Worm (Caenorhabditis elegans) whole organism, L1 larva: ENCODE measurements around the gene F27D9.7.
"Not testable (repeated sequence)": the region's sequence is repeated elsewhere in the genome, so short reads cannot be mapped to it uniquely, and the experiment has no call there.

Source experiments
- C04F5.9 ChIP-seq: sonication (generic microtip); optimal IDR thresholded peaks from 2 replicates; lab custom pipeline; 2016; ENCODE audit warnings: missing genetic modification characterization, missing compliant biosample characterization
- C16A3.4 ChIP-seq: fragments of 150-350 bp; optimal IDR thresholded peaks from 2 replicates; lab custom pipeline; 2014; ENCODE audit warnings: missing biosample characterization, missing genetic modification characterization
- F16B12.6 ChIP-seq: fragments of 150-350 bp; optimal IDR thresholded peaks from 2 replicates; lab custom pipeline; 2014; ENCODE audit warnings: missing biosample characterization, missing genetic modification characterization
- Y116A8C.19 ChIP-seq: sonication (generic microtip); optimal IDR thresholded peaks from 2 replicates; lab custom pipeline; 2016; ENCODE audit warnings: missing compliant biosample characterization, missing genetic modification characterization, borderline replicate concordance
- alr-1 ChIP-seq: fragments of 200-800 bp; sonication (Bioruptor generic); optimal IDR thresholded peaks from 2 replicates; lab custom pipeline; 2018; ENCODE audit warnings: borderline replicate concordance, mild to moderate bottlenecking, missing genetic modification characterization, missing compliant biosample characterization
- ama-1 ChIP-seq: fragments of 150-350 bp; optimal IDR thresholded peaks from 2 replicates; lab custom pipeline; 2014
- blmp-1 ChIP-seq: fragments of 150-350 bp; optimal IDR thresholded peaks from 2 replicates; lab custom pipeline; 2014; ENCODE audit warnings: missing biosample characterization, missing genetic modification characterization
- ceh-63 ChIP-seq: fragments of 200-800 bp; sonication (Bioruptor generic); optimal IDR thresholded peaks from 2 replicates; lab custom pipeline; 2018; ENCODE audit warnings: mild to moderate bottlenecking, missing genetic modification characterization, missing compliant biosample characterization
- ceh-88 ChIP-seq: fragments of 200-800 bp; sonication (Bioruptor generic); IDR thresholded peaks from 2 replicates; pipeline ENCODE4 v1.3.6; 2022; ENCODE audit warnings: missing genetic modification characterization, missing compliant biosample characterization
- ceh-90 ChIP-seq: sonication (generic microtip); optimal IDR thresholded peaks from 2 replicates; lab custom pipeline; 2016; ENCODE audit warnings: missing genetic modification characterization, missing compliant biosample characterization
- dpl-1 ChIP-seq, 3 experiments: fragments of 150-350 bp in 2 of 3; sonication (generic microtip) in 1 of 3; optimal IDR thresholded peaks; 2 replicates each; lab custom pipeline; 2014 to 2017; ENCODE audit warnings: missing biosample characterization in 3 of 3, missing genetic modification characterization in 3 of 3, missing genetic modification reagents in 3 of 3
- dsc-1 ChIP-seq: sonication (generic microtip); optimal IDR thresholded peaks from 2 replicates; lab custom pipeline; 2016; ENCODE audit warnings: mild to moderate bottlenecking, missing genetic modification characterization, missing compliant biosample characterization
- elt-2 ChIP-seq: sonication (generic microtip); optimal IDR thresholded peaks from 2 replicates; lab custom pipeline; 2016; ENCODE audit warnings: missing genetic modification characterization, mild to moderate bottlenecking, inconsistent platforms, missing compliant biosample characterization, missing genetic modification reagents
- elt-3 ChIP-seq, 6 experiments: fragments of 150-350 bp in 1 of 6; sonication (generic microtip); optimal IDR thresholded peaks; 2 replicates each; lab custom pipeline; 2017 to 2018; ENCODE audit warnings: missing biosample characterization in 6 of 6, missing genetic modification characterization in 6 of 6, inconsistent platforms in 1 of 6
- ets-5 ChIP-seq: fragments of 200-800 bp; sonication (Bioruptor generic); IDR thresholded peaks from 2 replicates; pipeline ENCODE4 v1.3.6; 2022; ENCODE audit warnings: missing genetic modification characterization, missing compliant biosample characterization
- fkh-8 ChIP-seq: sonication (generic microtip); optimal IDR thresholded peaks from 2 replicates; lab custom pipeline; 2016; ENCODE audit warnings: mild to moderate bottlenecking, missing genetic modification characterization, missing compliant biosample characterization
- hpl-2 ChIP-seq: fragments of 150-350 bp; optimal IDR thresholded peaks from 2 replicates; lab custom pipeline; 2014; ENCODE audit warnings: missing biosample characterization, missing genetic modification reagents, missing genetic modification characterization
- lin-13 ChIP-seq: fragments of 150-350 bp; optimal IDR thresholded peaks from 2 replicates; lab custom pipeline; 2014; ENCODE audit warnings: missing biosample characterization, missing genetic modification reagents, missing genetic modification characterization
- lin-14 ChIP-seq: fragments of 200-800 bp; sonication (Bioruptor generic); optimal IDR thresholded peaks from 2 replicates; lab custom pipeline; 2018; ENCODE audit warnings: mild to moderate bottlenecking, missing genetic modification characterization, moderate library complexity, missing compliant biosample characterization
- lin-35 ChIP-seq, 2 experiments: fragments of 150-350 bp; optimal IDR thresholded peaks; 2 replicates each; lab custom pipeline; 2014; ENCODE audit warnings: missing biosample characterization in 2 of 2, missing genetic modification characterization in 2 of 2, missing genetic modification reagents in 2 of 2
- mep-1 ChIP-seq: fragments of 150-350 bp; optimal IDR thresholded peaks from 2 replicates; lab custom pipeline; 2014; ENCODE audit warnings: missing biosample characterization, missing genetic modification characterization
- nhr-12 ChIP-seq: sonication (generic microtip); optimal IDR thresholded peaks from 2 replicates; lab custom pipeline; 2017; ENCODE audit warnings: missing biosample characterization, missing genetic modification characterization
- nhr-237 ChIP-seq: fragments of 150-350 bp; optimal IDR thresholded peaks from 2 replicates; lab custom pipeline; 2014; ENCODE audit warnings: missing biosample characterization, missing genetic modification characterization
- nhr-28 ChIP-seq: fragments of 150-350 bp; optimal IDR thresholded peaks from 2 replicates; lab custom pipeline; 2014; ENCODE audit warnings: missing biosample characterization, missing genetic modification characterization
- nhr-47 ChIP-seq: sonication (generic microtip); optimal IDR thresholded peaks from 2 replicates; lab custom pipeline; 2016; ENCODE audit warnings: mild to moderate bottlenecking, missing genetic modification characterization, moderate library complexity, missing compliant biosample characterization
- nhr-71 ChIP-seq: sonication (generic microtip); optimal IDR thresholded peaks from 2 replicates; lab custom pipeline; 2016; ENCODE audit warnings: mild to moderate bottlenecking, missing genetic modification characterization, moderate library complexity, missing compliant biosample characterization
- nhr-77 ChIP-seq: fragments of 150-350 bp; optimal IDR thresholded peaks from 2 replicates; lab custom pipeline; 2014; ENCODE audit warnings: missing biosample characterization, missing genetic modification characterization
- nhr-85 ChIP-seq: sonication (generic microtip); peaks from one replicate; lab custom pipeline; 2016; ENCODE audit warnings: missing genetic modification characterization, inconsistent platforms, missing compliant biosample characterization
- nhr-90 ChIP-seq: sonication (generic microtip); optimal IDR thresholded peaks from 2 replicates; lab custom pipeline; 2016; ENCODE audit warnings: mild to moderate bottlenecking, missing genetic modification characterization, missing compliant biosample characterization; ENCODE audit not compliant: poor library complexity
- pag-3 ChIP-seq: sonication (generic microtip); optimal IDR thresholded peaks from 2 replicates; lab custom pipeline; 2017; ENCODE audit warnings: missing genetic modification characterization, mild to moderate bottlenecking, missing compliant biosample characterization, antibody characterized with exemption, borderline replicate concordance; ENCODE audit not compliant: insufficient read depth
- rnt-1 ChIP-seq: sonication (generic microtip); optimal IDR thresholded peaks from 2 replicates; lab custom pipeline; 2016; ENCODE audit warnings: mild to moderate bottlenecking, missing genetic modification characterization, moderate library complexity, missing compliant biosample characterization
- snpc-4 ChIP-seq: fragments of 150-350 bp; optimal IDR thresholded peaks from 2 replicates; lab custom pipeline; 2014; ENCODE audit warnings: missing biosample characterization, missing genetic modification characterization
- snu-23 ChIP-seq: sonication (generic microtip); optimal IDR thresholded peaks from 2 replicates; lab custom pipeline; 2016; ENCODE audit warnings: missing genetic modification characterization, missing compliant biosample characterization
- swsn-7 ChIP-seq: sonication (generic microtip); optimal IDR thresholded peaks from 2 replicates; lab custom pipeline; 2016; ENCODE audit warnings: missing genetic modification characterization, missing compliant biosample characterization
- unc-30 ChIP-seq: sonication (generic microtip); optimal IDR thresholded peaks from 2 replicates; lab custom pipeline; 2017; ENCODE audit warnings: missing biosample characterization, missing genetic modification characterization
- unc-62 ChIP-seq: fragments of 150-350 bp; optimal IDR thresholded peaks from 2 replicates; lab custom pipeline; 2014; ENCODE audit warnings: missing biosample characterization, missing genetic modification reagents, missing genetic modification characterization
- unc-86 ChIP-seq: sonication (generic microtip); optimal IDR thresholded peaks from 2 replicates; lab custom pipeline; 2016; ENCODE audit warnings: missing genetic modification characterization, missing compliant biosample characterization
- unc-98 ChIP-seq: fragments of 200-800 bp; sonication (Bioruptor generic); IDR thresholded peaks from 2 replicates; pipeline ENCODE4 v1.3.6; 2022; ENCODE audit warnings: missing genetic modification characterization, missing compliant biosample characterization
- xbp-1 ChIP-seq: sonication (generic microtip); optimal IDR thresholded peaks from 2 replicates; lab custom pipeline; 2016; ENCODE audit warnings: missing genetic modification characterization, missing compliant biosample characterization
- zip-4 ChIP-seq: fragments of 200-800 bp; sonication (Bioruptor generic); optimal IDR thresholded peaks from 2 replicates; lab custom pipeline; 2018; ENCODE audit warnings: mild to moderate bottlenecking, missing genetic modification characterization, moderate library complexity, missing compliant biosample characterization
- ztf-4 ChIP-seq: fragments of 150-350 bp; optimal IDR thresholded peaks from 2 replicates; lab custom pipeline; 2014; ENCODE audit warnings: missing biosample characterization, missing genetic modification characterization

Gene F27D9.7

DNA sequence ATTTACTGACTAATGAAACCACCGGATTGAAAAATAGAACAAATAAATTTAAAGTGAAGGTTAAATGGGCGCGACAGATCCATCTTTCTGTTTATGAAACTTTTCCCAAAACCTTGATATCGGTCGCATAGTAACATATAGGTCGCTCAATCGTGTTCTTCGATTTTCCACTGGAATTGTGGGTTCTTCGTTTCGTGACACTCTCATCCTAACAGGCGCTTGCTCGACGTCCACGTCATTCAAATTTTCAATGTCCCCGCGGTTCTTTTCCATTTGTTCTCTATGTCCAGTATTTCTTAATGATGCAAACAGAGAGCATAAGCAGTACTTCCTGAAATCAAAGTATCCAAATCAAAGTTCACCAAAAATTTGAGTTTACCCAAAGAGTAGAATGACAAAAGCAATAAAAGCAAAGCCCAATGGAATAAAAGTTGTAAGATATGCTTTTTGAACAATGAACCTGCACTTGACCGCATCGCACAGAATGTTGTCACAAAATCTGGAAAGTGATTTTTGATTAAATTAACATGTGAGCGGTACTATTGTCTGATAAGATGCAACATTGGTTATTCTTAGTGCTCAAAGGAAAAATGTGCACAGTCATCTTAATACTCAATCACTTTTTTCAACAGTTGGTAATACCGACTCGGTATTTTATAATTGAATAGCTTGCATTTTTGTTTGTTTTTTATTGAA, 3.0 kb downstream of the F27D9.7 start, which contains the start of gene F27D9.13:
F27D9.13 (minus strand) TSS at position 51 of the 696 bp plus-strand sequence.
- TF ChIP-seq ama-1 (lab: Kevin White, UChicago) (no peak), ceh-88 (GFP tag; lab: Robert Waterston, UW) (no peak), ceh-63 (GFP tag; lab: Kevin White, UChicago) (no peak), lin-13 (GFP tag; lab: Kevin White, UChicago) (no peak), blmp-1 (tag; lab: Kevin White, UChicago) (no peak), Y116A8C.19 (tag; lab: Kevin White, UChicago) (no peak), snu-23 (GFP tag; lab: Kevin White, UChicago) (no peak), unc-98 (no peak), dsc-1 (no peak), ztf-4 (no peak), nhr-28 (tag; lab: Kevin White, UChicago) (no peak), C04F5.9 (no peak), nhr-85 (no peak), alr-1 (tag; lab: Kevin White, UChicago) (no peak)

ce11 chrX:7665401-7665800, 5.2 kb downstream of the F27D9.7 start:
- TF ChIP-seq pag-3 (no peak), mep-1 (tag; lab: Kevin White, UChicago) (peak; percentile 4), nhr-237 (tag; lab: Kevin White, UChicago) (no peak), blmp-1 (tag; lab: Kevin White, UChicago) (peak; percentile 95)
- TF ChIP-seq, all 84 proteins: peak for 2

ce11 chrX:7664819-7665218, 5.7 kb downstream of the F27D9.7 start, which contains the start of gene dhs-29:
Gene dhs-29 (minus strand): TSS chrX:7664919.
- not testable (repeated sequence) for TF ChIP-seq unc-30, xbp-1, Y116A8C.19 (tag; lab: Kevin White, UChicago)
- TF ChIP-seq, all 84 proteins: peak for 0; not testable (repeated sequence) for 84

DNA sequence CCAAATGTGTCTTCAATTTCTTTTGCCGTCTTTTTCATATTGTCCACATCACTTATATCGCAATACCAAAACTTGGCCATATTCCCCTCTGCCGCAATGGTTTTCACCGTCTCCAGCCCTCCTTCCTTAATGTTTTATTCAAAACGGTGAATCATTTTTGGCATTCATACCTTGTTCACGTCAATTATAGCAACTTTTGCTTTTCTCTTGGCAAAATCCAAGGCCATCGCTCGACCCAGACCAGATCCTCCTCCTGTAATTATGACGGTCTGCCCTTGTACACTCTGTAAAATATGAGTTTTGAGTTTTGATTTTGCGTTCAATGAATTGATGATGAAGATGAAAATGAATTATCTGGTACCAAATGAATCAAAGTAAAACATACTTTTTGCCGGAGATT, 6.1 kb downstream of the F27D9.7 start:
- TF ChIP-seq unc-86 (tag; lab: Kevin White, UChicago) (no peak), rnt-1 (tag; lab: Kevin White, UChicago) (no peak), snpc-4 (tag; lab: Kevin White, UChicago) (no peak), C04F5.9 (no peak), ceh-90 (tag; lab: Kevin White, UChicago) (no peak), hpl-2 (GFP tag; lab: Kevin White, UChicago) (no peak), nhr-85 (peak; percentile 72), F16B12.6 (tag; lab: Kevin White, UChicago) (no peak), blmp-1 (tag; lab: Kevin White, UChicago) (peak; percentile 33), unc-62 (no peak)

ce11 chrX:7662532-7662931, 8.0 kb downstream of the F27D9.7 start:
- TF ChIP-seq blmp-1 (tag; lab: Kevin White, UChicago) (peak; percentile 7), nhr-71 (tag; lab: Kevin White, UChicago) (peak; percentile 18), nhr-28 (tag; lab: Kevin White, UChicago) (no peak), nhr-85 (peak; percentile 76)
- TF ChIP-seq, all 84 proteins: peak for 3

DNA sequence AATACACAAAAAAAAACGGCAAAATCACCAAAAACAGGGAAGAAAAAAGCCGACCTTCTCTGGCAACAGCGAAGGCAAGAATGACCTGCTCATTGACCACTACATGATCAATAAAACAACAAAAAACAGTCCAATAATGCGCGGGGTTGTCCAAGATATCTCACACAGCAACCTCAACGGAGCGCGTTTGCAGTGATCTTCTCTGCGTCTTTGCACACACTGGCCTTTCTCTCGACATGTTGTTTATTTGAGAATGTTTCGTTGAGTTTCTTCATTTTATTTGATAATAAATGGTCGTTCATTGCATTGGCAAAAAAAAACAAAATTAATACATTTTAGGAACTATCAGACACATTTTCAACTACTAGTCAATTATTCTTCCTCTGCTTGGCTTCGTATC, 8.9 kb downstream of the F27D9.7 start:
- TF ChIP-seq zip-4 (GFP tag; lab: Kevin White, UChicago) (no peak), elt-3 (tag; optimal IDR thresholded peaks at IDR 0.05; lab: Kevin White, UChicago) (peak in 4 of 6 experiments; percentile 4 to 85 (median 22)), dpl-1 (GFP tag; optimal IDR thresholded peaks at IDR 0.05; lab: Kevin White, UChicago) (peak in 2 of 3 experiments; percentile 36 to 43), nhr-85 (peak; percentile 91), nhr-12 (tag; lab: Kevin White, UChicago) (no peak), nhr-71 (tag; lab: Kevin White, UChicago) (peak; percentile 62), ets-5 (GFP tag; lab: Robert Waterston, UW) (no peak), nhr-90 (tag; lab: Kevin White, UChicago) (peak; percentile 45), nhr-77 (peak; percentile 49), mep-1 (tag; lab: Kevin White, UChicago) (peak; percentile 42), snu-23 (GFP tag; lab: Kevin White, UChicago) (peak; percentile 68), snpc-4 (tag; lab: Kevin White, UChicago) (no peak), lin-35 (GFP tag; optimal IDR thresholded peaks at IDR 0.05; lab: Kevin White, UChicago) (peak; percentile 29 to 69), nhr-47 (tag; lab: Kevin White, UChicago) (peak; percentile 11), elt-2 (tag; lab: Kevin White, UChicago) (peak; percentile 45), C16A3.4 (tag; lab: Kevin White, UChicago) (peak; percentile 58), fkh-8 (no peak), lin-14 (GFP tag; lab: Kevin White, UChicago) (peak; percentile 61), swsn-7 (tag; lab: Kevin White, UChicago) (peak; percentile 28)
